Worm (Caenorhabditis elegans) whole organism, late embryonic: ENCODE results near the gene R08D7.7.

Experiments
- K02D7.2 ChIP-seq: sonication (generic microtip); optimal IDR thresholded peaks from 2 replicates; lab custom pipeline; 2017; ENCODE audit warnings: mild to moderate bottlenecking, missing genetic modification characterization, missing compliant biosample characterization
- Y22D7AL.16 ChIP-seq: sonication (generic microtip); optimal IDR thresholded peaks from 2 replicates; lab custom pipeline; 2016; ENCODE audit warnings: missing genetic modification characterization, missing compliant biosample characterization
- ama-1 ChIP-seq: fragments of 150-350 bp; optimal IDR thresholded peaks from 2 replicates; lab custom pipeline; 2014
- ceh-19 ChIP-seq: fragments of 200-800 bp; sonication (Bioruptor generic); optimal IDR thresholded peaks from 2 replicates; lab custom pipeline; 2018; ENCODE audit warnings: mild to moderate bottlenecking, missing genetic modification characterization, missing compliant biosample characterization
- ceh-2 ChIP-seq: sonication (generic microtip); optimal IDR thresholded peaks from 2 replicates; lab custom pipeline; 2016; ENCODE audit warnings: missing genotype, missing genetic modification characterization, missing compliant biosample characterization
- elt-2 ChIP-seq: sonication (generic microtip); optimal IDR thresholded peaks from 2 replicates; lab custom pipeline; 2016; ENCODE audit warnings: missing genetic modification reagents, missing genetic modification characterization, missing compliant biosample characterization
- fkh-10 ChIP-seq: fragments of 150-350 bp; optimal IDR thresholded peaks from 2 replicates; lab custom pipeline; 2014; ENCODE audit warnings: missing biosample characterization, missing genetic modification reagents, missing genetic modification characterization
- fkh-6 ChIP-seq: sonication (generic microtip); optimal IDR thresholded peaks from 2 replicates; lab custom pipeline; 2016; ENCODE audit warnings: missing genetic modification characterization, missing compliant biosample characterization
- lim-6 ChIP-seq: sonication (generic microtip); optimal IDR thresholded peaks from 2 replicates; lab custom pipeline; 2016; ENCODE audit warnings: missing genetic modification characterization, missing compliant biosample characterization
- nfya-1 ChIP-seq: sonication (generic microtip); optimal IDR thresholded peaks from 2 replicates; lab custom pipeline; 2017; ENCODE audit warnings: missing genetic modification characterization, mild to moderate bottlenecking, missing compliant biosample characterization, antibody characterized with exemption, moderate library complexity
- pag-3 ChIP-seq: sonication (generic microtip); optimal IDR thresholded peaks from 2 replicates; lab custom pipeline; 2016; ENCODE audit warnings: missing compliant biosample characterization, missing genetic modification characterization, borderline replicate concordance
- pqm-1 ChIP-seq: sonication (generic microtip); optimal IDR thresholded peaks from 2 replicates; lab custom pipeline; 2016; ENCODE audit warnings: missing genetic modification characterization, missing compliant biosample characterization

ce11 chrIII:8999508-8999907, 9.7 kb downstream of the R08D7.7 start, which contains the start of gene F59B2.3:
- TF ChIP-seq pag-3 (tag; lab: Kevin White, UChicago): no peak
- TF ChIP-seq ceh-2 (tag; lab: Kevin White, UChicago): no peak
- TF ChIP-seq ama-1: no peak
- no peak for TF ChIP-seq lim-6 (tag; lab: Kevin White, UChicago)
- no peak for TF ChIP-seq fkh-6 (tag; lab: Kevin White, UChicago)
- no peak for TF ChIP-seq fkh-10 (GFP tag; lab: Kevin White, UChicago)
- TF ChIP-seq elt-2 (tag; lab: Kevin White, UChicago): no peak
- no peak for TF ChIP-seq K02D7.2 (tag; lab: Kevin White, UChicago)
- no peak for TF ChIP-seq pqm-1 (tag; lab: Kevin White, UChicago)
- no peak for TF ChIP-seq Y22D7AL.16
- TF ChIP-seq nfya-1: no peak
- TF ChIP-seq ceh-19 (GFP tag; lab: Kevin White, UChicago): no peak
